Worm (Caenorhabditis elegans): Measurements from ENCODE around the gene mrp-3.

DNA sequence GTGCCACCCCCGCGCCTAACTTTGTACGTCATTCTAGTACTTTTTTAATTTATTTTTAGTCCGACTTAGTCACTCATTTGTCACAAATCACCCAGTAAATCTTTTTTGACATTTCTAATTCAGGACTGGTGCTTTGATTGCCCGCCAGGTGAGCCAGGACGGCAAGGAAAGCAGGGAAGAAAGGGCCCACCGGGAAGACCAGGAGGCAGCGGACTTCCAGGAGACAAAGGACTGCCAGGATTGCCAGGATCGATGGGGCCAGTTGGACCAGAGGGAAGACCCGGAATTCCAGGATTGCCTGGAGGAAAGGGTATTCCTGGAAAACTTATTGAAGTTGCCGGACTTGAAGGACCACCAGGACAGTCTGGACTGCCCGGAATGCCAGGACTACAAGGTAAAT lies 14.0 kb upstream of the mrp-3 start:
- TF ChIP-seq mdl-1 (tag; optimal IDR thresholded peaks at IDR 0.05) (no peak), nhr-237 (tag; optimal IDR thresholded peaks at IDR 0.05) (no peak), daf-12 (tag; optimal IDR thresholded peaks at IDR 0.05) (no peak), pha-4 (GFP tag; IDR thresholded peaks at IDR 0.05) (no peak), pha-4 (tag; optimal IDR thresholded peaks at IDR 0.05) (no peak), dpl-1 (GFP tag; optimal IDR thresholded peaks at IDR 0.05) (no peak), nhr-28 (tag; optimal IDR thresholded peaks at IDR 0.05) (no peak), saeg-2 (GFP tag; IDR thresholded peaks at IDR 0.05) (no peak), mdt-29 (GFP tag; IDR thresholded peaks at IDR 0.05) (no peak), fkh-10 (GFP tag; optimal IDR thresholded peaks at IDR 0.05) (no peak), mxl-3 (GFP tag; optimal IDR thresholded peaks at IDR 0.05) (no peak), set-16 (GFP tag; IDR thresholded peaks at IDR 0.05) (peak; percentile 79), ama-1 (optimal IDR thresholded peaks at IDR 0.05) (no peak), snpc-1.2 (GFP tag; IDR thresholded peaks at IDR 0.05) (no peak), unc-39 (tag; optimal IDR thresholded peaks at IDR 0.05) (no peak)
